Worm (Caenorhabditis elegans): ENCODE measurements around the gene T07G12.4.

T07G12.4 gene

DNA sequence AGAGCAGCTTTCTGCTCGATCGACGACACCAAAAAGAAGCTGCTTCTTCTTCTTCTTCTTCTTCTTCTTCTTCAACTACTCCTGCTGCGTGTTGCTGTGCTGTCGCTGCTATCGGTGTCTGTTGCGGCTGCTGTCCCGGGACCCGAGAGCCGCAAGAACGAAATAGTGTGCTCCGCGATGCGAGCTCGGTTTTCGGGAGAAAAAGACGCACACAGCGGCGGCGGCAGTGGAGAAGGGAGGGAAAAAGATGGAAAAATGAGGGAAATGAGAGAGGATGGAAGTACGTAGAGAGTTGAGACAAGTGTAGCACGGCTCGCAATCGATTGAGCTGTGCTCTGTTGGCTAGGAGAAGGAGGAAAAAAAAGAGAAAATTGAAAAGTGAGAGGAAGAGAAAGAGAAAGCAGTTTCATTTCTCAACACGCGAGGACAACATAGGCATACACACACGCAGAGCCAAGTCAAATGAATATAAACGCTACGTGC is 34.7 kb downstream of the T07G12.4 start (continued):
- 0 out of 2 replicates have a peak, but pooled peaks have one; percentile 14 for TF ChIP-seq tra-1 (GFP tag; IDR thresholded peaks at IDR 0.05)
- no peak for TF ChIP-seq jun-1 (tag; optimal IDR thresholded peaks at IDR 0.05)
- no peak for TF ChIP-seq F44E2.7 (GFP tag; IDR thresholded peaks at IDR 0.05)
- TF ChIP-seq daf-19 (GFP tag; conservative IDR thresholded peaks at IDR 0.05): no peak
- TF ChIP-seq lin-15B (tag; optimal IDR thresholded peaks at IDR 0.05): no peak
- no peak for TF ChIP-seq skn-1 (tag; optimal IDR thresholded peaks at IDR 0.05)
- TF ChIP-seq ZK546.5 (tag; optimal IDR thresholded peaks at IDR 0.05): no peak
- TF ChIP-seq zip-11 (GFP tag; IDR thresholded peaks at IDR 0.05): no peak
- no peak for TF ChIP-seq snpc-4 (tag; optimal IDR thresholded peaks at IDR 0.05)
- TF ChIP-seq F37D6.2 (tag; optimal IDR thresholded peaks at IDR 0.05): peak; percentile 62
- TF ChIP-seq F49E8.2 (tag; optimal IDR thresholded peaks at IDR 0.05; ENCODE audit: borderline replicate concordance): no peak
- TF ChIP-seq lin-1 (GFP tag; IDR thresholded peaks at IDR 0.05): no peak
- TF ChIP-seq nhr-111 (GFP tag; optimal IDR thresholded peaks at IDR 0.05): no peak
- TF ChIP-seq nhr-76 (tag; optimal IDR thresholded peaks at IDR 0.05): no peak
- TF ChIP-seq nhr-42 (GFP tag; IDR thresholded peaks at IDR 0.05): no peak
- TF ChIP-seq lin-39 (tag; optimal IDR thresholded peaks at IDR 0.05): no peak
- no peak for TF ChIP-seq nhr-25 (tag; optimal IDR thresholded peaks at IDR 0.05; ENCODE audit: borderline replicate concordance, insufficient read depth)
- no peak for TF ChIP-seq Y75B8A.6 (GFP tag; IDR thresholded peaks at IDR 0.05)
- TF ChIP-seq lin-29 (GFP tag; IDR thresholded peaks at IDR 0.05): no peak
- no peak for TF ChIP-seq daf-8 (GFP tag; IDR thresholded peaks at IDR 0.05)
- no peak for TF ChIP-seq nhr-237 (tag; optimal IDR thresholded peaks at IDR 0.05)
- peak; percentile 0 for TF ChIP-seq pqm-1 (tag; optimal IDR thresholded peaks at IDR 0.05)
- peak; percentile 78 for TF ChIP-seq ctbp-1 (GFP tag; IDR thresholded peaks at IDR 0.05)
- TF ChIP-seq egl-27 (tag; optimal IDR thresholded peaks at IDR 0.05): no peak
- TF ChIP-seq duxl-1 (tag; optimal IDR thresholded peaks at IDR 0.05; ENCODE audit: poor library complexity): no peak
- TF ChIP-seq mep-1 (tag; optimal IDR thresholded peaks at IDR 0.05): peak; percentile 74
- no peak for TF ChIP-seq unc-130 (GFP tag; optimal IDR thresholded peaks at IDR 0.05)
- no peak for TF ChIP-seq mes-2 (tag; optimal IDR thresholded peaks at IDR 0.05; ENCODE audit: poor library complexity, severe bottlenecking)
- TF ChIP-seq mdt-29 (GFP tag; IDR thresholded peaks at IDR 0.05): no peak
- no peak for TF ChIP-seq ceh-82 (tag; optimal IDR thresholded peaks at IDR 0.05)
- TF ChIP-seq ces-1 (GFP tag; optimal IDR thresholded peaks at IDR 0.05): no peak
- peak; percentile 32 to 54 for TF ChIP-seq mdl-1 (tag; optimal IDR thresholded peaks at IDR 0.05)
- TF ChIP-seq T20F7.1 (GFP tag; optimal IDR thresholded peaks at IDR 0.05): no peak
- TF ChIP-seq D1046.2 (GFP tag; IDR thresholded peaks at IDR 0.05): no peak
- peak; percentile 79 for TF ChIP-seq egl-43 (GFP tag; IDR thresholded peaks at IDR 0.05)
- TF ChIP-seq zfp-2 (tag; optimal IDR thresholded peaks at IDR 0.05): no peak
- TF ChIP-seq lin-13 (GFP tag; optimal IDR thresholded peaks at IDR 0.05): peak; percentile 35
- peak in 1 of 2 experiments; percentile 59 for TF ChIP-seq daf-16 (GFP tag; optimal IDR thresholded peaks at IDR 0.05)
- peak; percentile 27 for TF ChIP-seq daf-16 (tag; optimal IDR thresholded peaks at IDR 0.05)
- 0 out of 2 replicates have a peak, but pooled peaks have one; percentile 28 for TF ChIP-seq snpc-1.2 (GFP tag; IDR thresholded peaks at IDR 0.05)
- TF ChIP-seq lsy-2 (tag; optimal IDR thresholded peaks at IDR 0.05): peak; percentile 17 to 37
- TF ChIP-seq dmd-6 (GFP tag; IDR thresholded peaks at IDR 0.05): peak; percentile 41
- peak; percentile 74 for TF ChIP-seq rbr-2 (tag; optimal IDR thresholded peaks at IDR 0.05)
- TF ChIP-seq T26A8.4 (GFP tag; IDR thresholded peaks at IDR 0.05): no peak
- no peak for TF ChIP-seq aly-2 (tag; optimal IDR thresholded peaks at IDR 0.05)
- no peak for TF ChIP-seq fos-1 (tag; optimal IDR thresholded peaks at IDR 0.05)
- TF ChIP-seq tag-97 (GFP tag; IDR thresholded peaks at IDR 0.05): no peak
- TF ChIP-seq php-3 (GFP tag; IDR thresholded peaks at IDR 0.05): no peak
- no peak for TF ChIP-seq Y105C5A.15 (GFP tag; IDR thresholded peaks at IDR 0.05)
- TF ChIP-seq nhr-11 (tag; optimal IDR thresholded peaks at IDR 0.05): peak; percentile 90
- TF ChIP-seq F10B5.3 (tag; optimal IDR thresholded peaks at IDR 0.05): no peak
- no peak for TF ChIP-seq cey-2 (tag; optimal IDR thresholded peaks at IDR 0.05; ENCODE audit: borderline replicate concordance, insufficient read depth)

All from whole organism, L4 larva.